Worm (Caenorhabditis elegans): Measurements from ENCODE around the gene srh-39.

The srh-39 gene

DNA sequence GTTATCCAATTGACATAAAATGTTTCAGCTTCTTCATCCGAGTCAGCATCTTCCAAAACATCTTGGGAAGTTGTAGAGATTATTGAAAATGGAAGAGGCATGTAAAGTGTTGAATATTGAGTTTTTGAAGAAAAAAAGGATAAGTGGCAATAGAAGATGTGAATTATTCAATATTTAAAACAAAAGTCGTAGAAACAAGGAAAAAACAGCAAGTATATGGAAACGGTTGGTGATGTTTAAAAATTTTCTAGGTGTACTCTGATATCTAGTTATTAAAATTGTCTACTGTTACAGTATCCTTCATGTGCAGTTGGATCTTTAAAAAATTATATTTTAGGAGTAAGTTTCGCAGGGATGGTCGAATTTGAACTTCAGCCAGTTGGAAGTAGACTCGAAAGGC lies 6.6 kb upstream of the srh-39 start, which contains the start of gene C06A8.8:
TSS of gene C06A8.8 (minus strand) at position 101 of the 400 bp plus-strand sequence.
- TF ChIP-seq lin-11 (tag; optimal IDR thresholded peaks at IDR 0.05) (no peak), syd-9 (tag; optimal IDR thresholded peaks at IDR 0.05) (no peak), ztf-16 (tag; optimal IDR thresholded peaks at IDR 0.05) (no peak), hlh-6 (tag; optimal IDR thresholded peaks at IDR 0.05) (no peak), Y22D7AL.16 (tag; optimal IDR thresholded peaks at IDR 0.05) (no peak), sox-4 (tag; optimal IDR thresholded peaks at IDR 0.05) (no peak), F13H6.1 (tag; optimal IDR thresholded peaks at IDR 0.05) (no peak), sox-2 (GFP tag; IDR thresholded peaks at IDR 0.05) (no peak), tbx-2 (tag; optimal IDR thresholded peaks at IDR 0.05) (no peak), ttx-3 (tag; optimal IDR thresholded peaks at IDR 0.05) (no peak)

DNA sequence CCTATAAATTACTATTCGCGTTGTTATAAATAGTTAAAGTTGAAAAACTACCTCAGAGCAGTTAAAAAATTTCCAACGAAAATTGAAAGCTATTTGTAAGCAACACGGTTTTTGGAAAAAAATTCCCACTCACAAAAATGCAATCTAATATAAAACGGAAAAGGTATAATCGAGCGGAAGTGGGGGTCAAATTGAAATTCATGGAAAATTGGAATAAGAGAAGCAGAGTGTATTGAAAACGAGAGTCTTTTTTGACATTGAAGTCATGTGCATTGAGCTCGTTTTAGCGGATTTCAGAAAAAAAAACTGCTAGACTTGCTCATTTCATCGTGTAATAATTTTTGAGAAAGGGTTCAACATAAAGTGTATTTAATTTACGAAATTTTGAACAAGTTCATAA lies 4.9 kb upstream of the srh-39 start:
- TF ChIP-seq ceh-9 (tag; optimal IDR thresholded peaks at IDR 0.05) = no peak
- no peak for TF ChIP-seq odd-2 (tag; optimal IDR thresholded peaks at IDR 0.05)
- no peak for TF ChIP-seq unc-42 (tag; optimal IDR thresholded peaks at IDR 0.05)
- TF ChIP-seq pag-3 (tag; optimal IDR thresholded peaks at IDR 0.05; ENCODE audit: borderline replicate concordance) = no peak
- no peak for TF ChIP-seq ets-4 (tag; optimal IDR thresholded peaks at IDR 0.05)
- TF ChIP-seq ceh-2 (tag; optimal IDR thresholded peaks at IDR 0.05) = no peak
- TF ChIP-seq nhr-232 (tag; optimal IDR thresholded peaks at IDR 0.05) = no peak
- TF ChIP-seq fkh-10 (GFP tag; optimal IDR thresholded peaks at IDR 0.05) = no peak
- TF ChIP-seq fax-1 (tag; optimal IDR thresholded peaks at IDR 0.05) = no peak
- no peak for TF ChIP-seq unc-55 (GFP tag; optimal IDR thresholded peaks at IDR 0.05)
- no peak for TF ChIP-seq pax-1 (tag; optimal IDR thresholded peaks at IDR 0.05)
- no peak for TF ChIP-seq pha-4 (tag; optimal IDR thresholded peaks at IDR 0.05)
- no peak for TF ChIP-seq elt-2 (tag; optimal IDR thresholded peaks at IDR 0.05)
- TF ChIP-seq ceh-22 (tag; optimal IDR thresholded peaks at IDR 0.05) = no peak
- no peak for TF ChIP-seq hlh-30 (tag; optimal IDR thresholded peaks at IDR 0.05; ENCODE audit: insufficient read depth)
- TF ChIP-seq pha-2 (tag; optimal IDR thresholded peaks at IDR 0.05) = no peak

DNA sequence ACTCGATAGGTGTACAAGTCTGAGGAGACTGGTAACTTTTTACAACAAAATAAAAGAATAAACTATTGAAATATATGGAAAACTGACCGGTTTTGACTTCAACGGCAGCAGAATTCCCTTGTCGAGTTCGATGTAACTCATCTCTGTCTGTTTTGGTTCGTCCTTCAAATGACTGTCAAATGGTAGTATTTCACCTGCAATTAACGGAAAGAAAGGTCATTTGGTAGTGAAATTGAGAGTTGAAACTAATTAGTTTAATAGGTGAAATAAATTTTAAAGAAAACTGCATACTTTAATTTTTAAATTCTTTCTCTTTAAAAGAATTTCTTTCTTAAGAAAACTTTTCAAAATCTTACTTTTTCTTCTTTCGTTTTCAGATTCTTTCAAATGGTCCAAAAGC lies 3.9 kb upstream of the srh-39 start:
- TF ChIP-seq ceh-34 (tag; optimal IDR thresholded peaks at IDR 0.05) = no peak
- no peak for TF ChIP-seq syd-9 (tag; optimal IDR thresholded peaks at IDR 0.05)

- TF ChIP-seq K09A11.1 (tag; optimal IDR thresholded peaks at IDR 0.05; ENCODE audit: insufficient read depth) (no peak), unc-42 (tag; optimal IDR thresholded peaks at IDR 0.05) (no peak), ahr-1 (tag; optimal IDR thresholded peaks at IDR 0.05) (no peak), ceh-18 (tag; optimal IDR thresholded peaks at IDR 0.05) (no peak), nfya-1 (tag; optimal IDR thresholded peaks at IDR 0.05) (no peak), sox-2 (GFP tag; IDR thresholded peaks at IDR 0.05) (no peak), unc-86 (tag; optimal IDR thresholded peaks at IDR 0.05) (no peak), C08G9.2 (tag; optimal IDR thresholded peaks at IDR 0.05) (no peak), pha-4 (tag; optimal IDR thresholded peaks at IDR 0.05) (no peak), lin-11 (tag; optimal IDR thresholded peaks at IDR 0.05) (no peak), fkh-6 (tag; optimal IDR thresholded peaks at IDR 0.05) (no peak), fkh-10 (GFP tag; optimal IDR thresholded peaks at IDR 0.05) (no peak), unc-55 (GFP tag; optimal IDR thresholded peaks at IDR 0.05) (no peak), madf-2 (tag; optimal IDR thresholded peaks at IDR 0.05) (no peak), elt-2 (tag; optimal IDR thresholded peaks at IDR 0.05) (no peak), ceh-48 (tag; optimal IDR thresholded peaks at IDR 0.05) (no peak)
Measured at ce11 chrII:7763569-7763968, 1.8 kb downstream of the srh-39 start, which contains the start of gene B0228.9. Gene B0228.9, minus strand, starts transcription at chrII:7763669.

ce11 chrII:7761440-7761839 lies 3.9 kb downstream of the srh-39 start, which contains the start of gene B0228.8:
Gene B0228.8, minus strand, starts transcription at chrII:7761540.
- no peak for TF ChIP-seq ceh-9 (tag; optimal IDR thresholded peaks at IDR 0.05)
- TF ChIP-seq hlh-15 (tag; optimal IDR thresholded peaks at IDR 0.05) = no peak
- TF ChIP-seq tbx-2 (tag; optimal IDR thresholded peaks at IDR 0.05) = no peak
- no peak for TF ChIP-seq K09A11.1 (tag; optimal IDR thresholded peaks at IDR 0.05; ENCODE audit: insufficient read depth)
- TF ChIP-seq nfya-1 (tag; optimal IDR thresholded peaks at IDR 0.05) = no peak
- TF ChIP-seq ztf-16 (tag; optimal IDR thresholded peaks at IDR 0.05) = no peak
- no peak for TF ChIP-seq C38D4.7 (GFP tag; optimal IDR thresholded peaks at IDR 0.05)
- no peak for TF ChIP-seq pqm-1 (tag; optimal IDR thresholded peaks at IDR 0.05)
- no peak for TF ChIP-seq lim-6 (tag; optimal IDR thresholded peaks at IDR 0.05)
- TF ChIP-seq hlh-8 (tag; optimal IDR thresholded peaks at IDR 0.05) = no peak
- no peak for TF ChIP-seq ceh-2 (tag; optimal IDR thresholded peaks at IDR 0.05)
- no peak for TF ChIP-seq fkh-6 (tag; optimal IDR thresholded peaks at IDR 0.05)

All from whole organism, late embryonic.